Worm (Caenorhabditis elegans) whole organism, late embryonic: ENCODE results near the gene F11C7.7.

Source experiments
- C08G9.2 ChIP-seq: sonication (generic microtip); optimal IDR thresholded peaks from 2 replicates; lab custom pipeline; 2016; ENCODE audit warnings: mild to moderate bottlenecking, missing genetic modification characterization, moderate library complexity, missing compliant biosample characterization
- C38D4.7 ChIP-seq: fragments of 200-800 bp; sonication (Bioruptor generic); optimal IDR thresholded peaks from 2 replicates; lab custom pipeline; 2018; ENCODE audit warnings: mild to moderate bottlenecking, missing genetic modification characterization, moderate library complexity, missing compliant biosample characterization
- F13H6.1 ChIP-seq: sonication (generic microtip); optimal IDR thresholded peaks from 2 replicates; lab custom pipeline; 2016; ENCODE audit warnings: missing genetic modification characterization, missing compliant biosample characterization
- K02D7.2 ChIP-seq: sonication (generic microtip); optimal IDR thresholded peaks from 2 replicates; lab custom pipeline; 2017; ENCODE audit warnings: mild to moderate bottlenecking, missing genetic modification characterization, missing compliant biosample characterization
- T23F11.4 ChIP-seq: fragments of 200-800 bp; sonication (Bioruptor generic); optimal IDR thresholded peaks from 2 replicates; lab custom pipeline; 2018; ENCODE audit warnings: mild to moderate bottlenecking, missing genetic modification characterization, missing compliant biosample characterization
- Y22D7AL.16 ChIP-seq: sonication (generic microtip); optimal IDR thresholded peaks from 2 replicates; lab custom pipeline; 2016; ENCODE audit warnings: missing genetic modification characterization, missing compliant biosample characterization
- ama-1 ChIP-seq: fragments of 150-350 bp; optimal IDR thresholded peaks from 2 replicates; lab custom pipeline; 2014
- ceh-2 ChIP-seq: sonication (generic microtip); optimal IDR thresholded peaks from 2 replicates; lab custom pipeline; 2016; ENCODE audit warnings: missing genotype, missing genetic modification characterization, missing compliant biosample characterization
- ceh-24 ChIP-seq: sonication (generic microtip); optimal IDR thresholded peaks from 2 replicates; lab custom pipeline; 2016; ENCODE audit warnings: mild to moderate bottlenecking, missing genetic modification characterization, missing compliant biosample characterization
- ceh-31 ChIP-seq: sonication (generic microtip); optimal IDR thresholded peaks from 2 replicates; lab custom pipeline; 2016; ENCODE audit warnings: missing genetic modification characterization, missing compliant biosample characterization
- ceh-34 ChIP-seq: sonication (generic microtip); optimal IDR thresholded peaks from 2 replicates; lab custom pipeline; 2016; ENCODE audit warnings: mild to moderate bottlenecking, missing genetic modification characterization, missing compliant biosample characterization
- ceh-45 ChIP-seq: fragments of 200-800 bp; sonication (Bioruptor generic); IDR thresholded peaks from 2 replicates; pipeline ENCODE4 v1.3.6; 2022; ENCODE audit warnings: missing genetic modification reagents, missing genetic modification characterization, missing compliant biosample characterization
- ceh-48 ChIP-seq: sonication (generic microtip); optimal IDR thresholded peaks from 2 replicates; lab custom pipeline; 2016; ENCODE audit warnings: missing genetic modification characterization, inconsistent platforms, missing compliant biosample characterization
- ceh-9 ChIP-seq: sonication (generic microtip); optimal IDR thresholded peaks from 2 replicates; lab custom pipeline; 2016; ENCODE audit warnings: mild to moderate bottlenecking, missing genetic modification characterization, inconsistent platforms, missing compliant biosample characterization
- che-1 ChIP-seq: sonication (generic microtip); optimal IDR thresholded peaks from 2 replicates; lab custom pipeline; 2016; ENCODE audit warnings: mild to moderate bottlenecking, missing genetic modification characterization, missing compliant biosample characterization
- elt-2 ChIP-seq: sonication (generic microtip); optimal IDR thresholded peaks from 2 replicates; lab custom pipeline; 2016; ENCODE audit warnings: missing genetic modification reagents, missing genetic modification characterization, missing compliant biosample characterization
- eyg-1 ChIP-seq: sonication (generic microtip); optimal IDR thresholded peaks from 2 replicates; lab custom pipeline; 2016; ENCODE audit warnings: missing genotype, missing genetic modification characterization, missing compliant biosample characterization
- fax-1 ChIP-seq: sonication (generic microtip); optimal IDR thresholded peaks from 2 replicates; lab custom pipeline; 2016; ENCODE audit warnings: missing genotype, missing genetic modification characterization, missing compliant biosample characterization
- fkh-10 ChIP-seq: fragments of 150-350 bp; optimal IDR thresholded peaks from 2 replicates; lab custom pipeline; 2014; ENCODE audit warnings: missing biosample characterization, missing genetic modification reagents, missing genetic modification characterization
- fkh-6 ChIP-seq: sonication (generic microtip); optimal IDR thresholded peaks from 2 replicates; lab custom pipeline; 2016; ENCODE audit warnings: missing genetic modification characterization, missing compliant biosample characterization
- gmeb-2 ChIP-seq: sonication (generic microtip); optimal IDR thresholded peaks from 2 replicates; lab custom pipeline; 2016; ENCODE audit warnings: missing genetic modification characterization, inconsistent platforms, missing compliant biosample characterization
- hlh-13 ChIP-seq: fragments of 200-800 bp; sonication (Bioruptor generic); optimal IDR thresholded peaks from 2 replicates; lab custom pipeline; 2018; ENCODE audit warnings: mild to moderate bottlenecking, missing genetic modification characterization, missing compliant biosample characterization
- hlh-15 ChIP-seq: sonication (generic microtip); optimal IDR thresholded peaks from 2 replicates; lab custom pipeline; 2016; ENCODE audit warnings: missing genetic modification characterization, missing compliant biosample characterization
- hlh-30 ChIP-seq: sonication (generic microtip); optimal IDR thresholded peaks from 2 replicates; lab custom pipeline; 2017; ENCODE audit warnings: antibody characterized with exemption, missing genetic modification characterization, missing compliant biosample characterization; ENCODE audit not compliant: insufficient read depth
- hlh-8 ChIP-seq: sonication (generic microtip); optimal IDR thresholded peaks from 2 replicates; lab custom pipeline; 2016; ENCODE audit warnings: missing genotype, missing genetic modification characterization, missing compliant biosample characterization
- lim-6 ChIP-seq: sonication (generic microtip); optimal IDR thresholded peaks from 2 replicates; lab custom pipeline; 2016; ENCODE audit warnings: missing genetic modification characterization, missing compliant biosample characterization
- madf-2 ChIP-seq: sonication (generic microtip); optimal IDR thresholded peaks from 2 replicates; lab custom pipeline; 2017; ENCODE audit warnings: missing genetic modification characterization, missing compliant biosample characterization
- nhr-11 ChIP-seq: fragments of 150-350 bp; optimal IDR thresholded peaks from 2 replicates; lab custom pipeline; 2014; ENCODE audit warnings: missing biosample characterization, missing genetic modification characterization
- odd-2 ChIP-seq: sonication (generic microtip); optimal IDR thresholded peaks from 2 replicates; lab custom pipeline; 2017; ENCODE audit warnings: antibody characterized with exemption, mild to moderate bottlenecking, missing genetic modification characterization, missing compliant biosample characterization
- pat-9 ChIP-seq: fragments of 200-800 bp; sonication (Bioruptor generic); optimal IDR thresholded peaks from 2 replicates; lab custom pipeline; 2018; ENCODE audit warnings: mild to moderate bottlenecking, missing genetic modification characterization, moderate library complexity, missing compliant biosample characterization
- pax-1 ChIP-seq: fragments of 150-350 bp; optimal IDR thresholded peaks from 2 replicates; lab custom pipeline; 2014; ENCODE audit warnings: missing biosample characterization, missing genetic modification characterization
- pha-2 ChIP-seq: sonication (generic microtip); optimal IDR thresholded peaks from 2 replicates; lab custom pipeline; 2017; ENCODE audit warnings: mild to moderate bottlenecking, missing genetic modification characterization, missing compliant biosample characterization
- pros-1 ChIP-seq: fragments of 150-350 bp; optimal IDR thresholded peaks from 2 replicates; lab custom pipeline; 2014; ENCODE audit warnings: missing biosample characterization, missing genetic modification reagents, missing genetic modification characterization
- rnt-1 ChIP-seq: sonication (generic microtip); optimal IDR thresholded peaks from 2 replicates; lab custom pipeline; 2016; ENCODE audit warnings: missing genetic modification characterization, missing compliant biosample characterization
- sox-4 ChIP-seq: sonication (generic microtip); optimal IDR thresholded peaks from 2 replicates; lab custom pipeline; 2017; ENCODE audit warnings: mild to moderate bottlenecking, missing genetic modification characterization, inconsistent platforms, missing compliant biosample characterization
- tbx-2 ChIP-seq: sonication (generic microtip); optimal IDR thresholded peaks from 2 replicates; lab custom pipeline; 2016; ENCODE audit warnings: missing genetic modification characterization, missing compliant biosample characterization
- tbx-7 ChIP-seq: sonication (generic microtip); optimal IDR thresholded peaks from 2 replicates; lab custom pipeline; 2016; ENCODE audit warnings: missing genotype, missing genetic modification characterization, missing compliant biosample characterization
- unc-3 ChIP-seq, 2 experiments: fragments of 200-800 bp in 1 of 2; sonication (Bioruptor generic) in 1 of 2; sonication (generic microtip) in 1 of 2; conservative IDR thresholded peaks in 1 of 2; optimal IDR thresholded peaks in 1 of 2; 2 replicates each; pipeline versions ENCODE4 v1.3.6 to Lab custom; 2016 to 2022; ENCODE audit warnings: missing compliant biosample characterization in 2 of 2, missing genetic modification characterization in 2 of 2, missing genetic modification reagents in 1 of 2
- unc-42 ChIP-seq: sonication (generic microtip); optimal IDR thresholded peaks from 2 replicates; lab custom pipeline; 2016; ENCODE audit warnings: missing genotype, missing genetic modification characterization, missing compliant biosample characterization
- unc-86 ChIP-seq: sonication (generic microtip); optimal IDR thresholded peaks from 2 replicates; lab custom pipeline; 2016; ENCODE audit warnings: missing genetic modification characterization, missing compliant biosample characterization
- zip-5 ChIP-seq: sonication (generic microtip); optimal IDR thresholded peaks from 2 replicates; lab custom pipeline; 2016; ENCODE audit warnings: missing genetic modification characterization, missing compliant biosample characterization
- ztf-16 ChIP-seq: sonication (generic microtip); optimal IDR thresholded peaks from 2 replicates; lab custom pipeline; 2017; ENCODE audit warnings: missing genetic modification characterization, missing compliant biosample characterization

The F11C7.7 gene

ce11 chrX:17403058-17403457 is 4.7 kb downstream of the F11C7.7 start:
- TF ChIP-seq tbx-2: no peak
- TF ChIP-seq fkh-10 (GFP tag; lab: Kevin White, UChicago): no peak
- no peak for TF ChIP-seq ztf-16 (tag; lab: Kevin White, UChicago)
- TF ChIP-seq C38D4.7: no peak
- no peak for TF ChIP-seq hlh-8 (tag; lab: Kevin White, UChicago)
- TF ChIP-seq F13H6.1 (tag; lab: Kevin White, UChicago): no peak
- no peak for TF ChIP-seq rnt-1
- TF ChIP-seq Y22D7AL.16 (tag; lab: Kevin White, UChicago): no peak
- TF ChIP-seq zip-5 (tag; lab: Kevin White, UChicago): no peak
- no peak for TF ChIP-seq nhr-11 (tag; lab: Kevin White, UChicago)
- TF ChIP-seq unc-86 (tag; lab: Kevin White, UChicago): no peak
- TF ChIP-seq ceh-45 (GFP tag; lab: Robert Waterston, UW): no peak
- TF ChIP-seq K02D7.2: no peak
- no peak for TF ChIP-seq ama-1
- TF ChIP-seq pax-1 (tag; lab: Kevin White, UChicago): no peak
- no peak for TF ChIP-seq eyg-1 (tag; lab: Kevin White, UChicago)
- TF ChIP-seq ceh-31: no peak

- TF ChIP-seq madf-2 (tag; lab: Kevin White, UChicago) (no peak), fkh-6 (tag; lab: Kevin White, UChicago) (no peak), ceh-34 (tag; lab: Kevin White, UChicago) (no peak), odd-2 (tag; lab: Kevin White, UChicago) (no peak), ceh-24 (tag; lab: Kevin White, UChicago) (no peak), hlh-13 (GFP tag; lab: Kevin White, UChicago) (no peak), unc-3 (GFP tag; conservative IDR thresholded peaks at IDR 0.05; lab: Robert Waterston, UW) (no peak), unc-3 (tag; optimal IDR thresholded peaks at IDR 0.05; lab: Kevin White, UChicago) (no peak), C08G9.2 (tag; lab: Kevin White, UChicago) (no peak), pros-1 (no peak), gmeb-2 (tag; lab: Kevin White, UChicago) (no peak)
Observed at ce11 chrX:17408855-17409254, 10.5 kb downstream of the F11C7.7 start.

- TF ChIP-seq ceh-9 (tag; lab: Kevin White, UChicago) (no peak), T23F11.4 (no peak), lim-6 (tag; lab: Kevin White, UChicago) (no peak), che-1 (tag; lab: Kevin White, UChicago) (no peak), hlh-30 (no peak), ceh-48 (tag; lab: Kevin White, UChicago) (no peak), hlh-15 (tag; lab: Kevin White, UChicago) (no peak), elt-2 (no peak), pat-9 (no peak), eyg-1 (tag; lab: Kevin White, UChicago) (no peak), pros-1 (no peak), fkh-10 (GFP tag; lab: Kevin White, UChicago) (no peak)
- TF ChIP-seq, all 69 proteins: peak for 0
Observed at ce11 chrX:17412642-17413041, 14.2 kb downstream of the F11C7.7 start.

ce11 chrX:17413868-17414267 is 15.5 kb downstream of the F11C7.7 start, which contains the start of gene crb-1:
TSS of gene crb-1 (minus strand) at chrX:17414014.
- TF ChIP-seq T23F11.4 (no peak), ceh-2 (tag; lab: Kevin White, UChicago) (no peak), pha-2 (tag; lab: Kevin White, UChicago) (no peak), hlh-8 (tag; lab: Kevin White, UChicago) (no peak), sox-4 (tag; lab: Kevin White, UChicago) (no peak), ztf-16 (tag; lab: Kevin White, UChicago) (no peak), tbx-7 (tag; lab: Kevin White, UChicago) (no peak), fax-1 (no peak), ceh-45 (GFP tag; lab: Robert Waterston, UW) (no peak), fkh-10 (GFP tag; lab: Kevin White, UChicago) (no peak), C38D4.7 (no peak), unc-42 (no peak)
